Worm (Caenorhabditis elegans) whole organism, L1 larva: ENCODE results near the gene srh-135.

ENCODE experiments used
- C34B4.2 ChIP-seq: sonication (generic microtip); optimal IDR thresholded peaks from 2 replicates; lab custom pipeline; 2017; ENCODE audit warnings: mild to moderate bottlenecking, missing genetic modification characterization, missing compliant biosample characterization
- ceh-90 ChIP-seq: sonication (generic microtip); optimal IDR thresholded peaks from 2 replicates; lab custom pipeline; 2016; ENCODE audit warnings: missing genetic modification characterization, missing compliant biosample characterization
- efl-1 ChIP-seq, 4 experiments: fragments of 150-350 bp; optimal IDR thresholded peaks in 3 of 4; peaks in 1 of 4; 1 replicate in 1 of 4; 2 replicates in 3 of 4; lab custom pipeline; 2014; ENCODE audit warnings: missing biosample characterization in 2 of 4, missing genetic modification characterization in 2 of 4, missing genetic modification reagents in 2 of 4
- elt-2 ChIP-seq: sonication (generic microtip); optimal IDR thresholded peaks from 2 replicates; lab custom pipeline; 2016; ENCODE audit warnings: missing genetic modification characterization, mild to moderate bottlenecking, inconsistent platforms, missing compliant biosample characterization, missing genetic modification reagents
- fos-1 ChIP-seq: fragments of 150-350 bp; optimal IDR thresholded peaks from 2 replicates; lab custom pipeline; 2014; ENCODE audit warnings: missing biosample characterization, missing genetic modification characterization
- lin-13 ChIP-seq: fragments of 150-350 bp; optimal IDR thresholded peaks from 2 replicates; lab custom pipeline; 2014; ENCODE audit warnings: missing biosample characterization, missing genetic modification reagents, missing genetic modification characterization
- snpc-4 ChIP-seq: fragments of 150-350 bp; optimal IDR thresholded peaks from 2 replicates; lab custom pipeline; 2014; ENCODE audit warnings: missing biosample characterization, missing genetic modification characterization
- sup-37 ChIP-seq: fragments of 200-800 bp; sonication (Bioruptor generic); optimal IDR thresholded peaks from 2 replicates; lab custom pipeline; 2018; ENCODE audit warnings: mild to moderate bottlenecking, missing genetic modification characterization, missing compliant biosample characterization
- unc-62 ChIP-seq: fragments of 150-350 bp; optimal IDR thresholded peaks from 2 replicates; lab custom pipeline; 2014; ENCODE audit warnings: missing biosample characterization, missing genetic modification reagents, missing genetic modification characterization
- zag-1 ChIP-seq: fragments of 150-350 bp; optimal IDR thresholded peaks from 2 replicates; lab custom pipeline; 2014; ENCODE audit warnings: missing biosample characterization, missing genetic modification characterization
- ztf-11 ChIP-seq, 2 experiments: sonication (generic microtip); optimal IDR thresholded peaks; 2 replicates each; lab custom pipeline; 2016 to 2017; ENCODE audit warnings: missing genetic modification characterization in 2 of 2, missing biosample characterization in 1 of 2, missing compliant biosample characterization in 1 of 2

DNA sequence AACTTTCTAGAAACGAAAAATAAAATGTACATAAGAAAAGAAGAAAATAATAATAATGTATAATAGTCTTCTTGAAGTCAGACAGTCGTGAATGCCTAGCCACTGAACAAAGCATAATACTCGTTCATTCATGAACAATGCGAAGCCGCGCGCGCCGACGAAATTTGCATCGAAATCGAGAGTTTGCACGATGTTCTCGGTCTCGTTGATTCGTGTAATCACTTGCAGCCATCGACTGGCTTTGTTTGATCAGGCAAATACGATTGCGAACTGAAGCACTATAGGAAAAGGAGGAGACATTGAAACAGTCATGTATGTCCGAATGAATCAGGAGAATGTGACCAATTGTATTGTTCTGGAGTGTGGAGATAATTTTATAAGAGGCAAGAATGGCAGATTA is 23.2 kb downstream of the srh-135 start:
- no peak for TF ChIP-seq fos-1 (tag; lab: Kevin White, UChicago)
- TF ChIP-seq sup-37 (GFP tag; lab: Kevin White, UChicago): no peak
- no peak for TF ChIP-seq ztf-11 (tag; optimal IDR thresholded peaks at IDR 0.05; lab: Kevin White, UChicago)
- no peak for TF ChIP-seq snpc-4
- TF ChIP-seq elt-2 (tag; lab: Kevin White, UChicago): no peak
- no peak for TF ChIP-seq zag-1 (tag; lab: Kevin White, UChicago)
- TF ChIP-seq efl-1 (optimal IDR thresholded peaks at IDR 0.05; lab: Kevin White, UChicago): no peak
- TF ChIP-seq efl-1 (GFP tag; optimal IDR thresholded peaks at IDR 0.05 in 1 of 2; lab: Kevin White, UChicago): no peak
- TF ChIP-seq C34B4.2 (tag; lab: Kevin White, UChicago): no peak
- TF ChIP-seq ceh-90 (tag; lab: Kevin White, UChicago): no peak
- TF ChIP-seq unc-62 (GFP tag; lab: Kevin White, UChicago): no peak
- no peak for TF ChIP-seq lin-13
